Fruit fly (Drosophila melanogaster): ENCODE results near the gene lok.

Gene lok

DNA sequence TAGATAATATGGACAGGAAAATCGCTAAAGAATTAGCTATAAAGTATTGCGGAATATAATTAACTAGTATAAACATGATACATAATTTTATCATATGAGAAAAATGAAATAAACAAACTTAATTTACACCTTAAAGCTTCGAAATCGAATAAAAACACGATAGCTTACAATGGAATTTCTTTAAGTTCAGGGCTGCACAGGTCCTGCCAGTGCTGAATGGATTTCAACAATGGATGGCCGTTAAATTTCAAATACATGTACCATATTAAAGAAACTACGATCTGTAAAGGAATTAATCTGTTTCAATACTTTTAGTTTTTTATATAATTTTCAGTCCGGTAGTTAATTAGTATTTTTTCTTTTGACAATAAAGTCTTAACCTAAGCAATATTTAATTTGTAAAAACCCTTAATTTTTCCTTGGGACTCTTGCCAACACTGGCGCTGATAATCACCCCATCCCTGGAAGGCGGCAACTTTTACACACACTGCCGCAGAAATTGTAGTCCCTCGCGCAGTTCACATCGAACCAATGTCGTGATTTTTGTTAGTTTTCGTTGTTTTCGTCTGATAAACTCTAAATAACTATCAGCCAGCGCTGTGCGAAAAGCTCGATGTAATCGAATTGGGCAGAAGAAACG lies at the start of gene lok, which contains the start of gene barr:
lok (plus strand) TSS at position 405 of the 640 bp plus-strand sequence.
barr (minus strand) TSS at position 353 of the 640 bp plus-strand sequence.
- TF ChIP-seq insv (optimal IDR thresholded peaks at IDR 0.05) (no peak), h (optimal IDR thresholded peaks at IDR 0.05) (no peak), Myc (optimal IDR thresholded peaks at IDR 0.05) (no peak), ttk (optimal IDR thresholded peaks at IDR 0.05) (no peak), Sin3A (optimal IDR thresholded peaks at IDR 0.05) (no peak)

DNA sequence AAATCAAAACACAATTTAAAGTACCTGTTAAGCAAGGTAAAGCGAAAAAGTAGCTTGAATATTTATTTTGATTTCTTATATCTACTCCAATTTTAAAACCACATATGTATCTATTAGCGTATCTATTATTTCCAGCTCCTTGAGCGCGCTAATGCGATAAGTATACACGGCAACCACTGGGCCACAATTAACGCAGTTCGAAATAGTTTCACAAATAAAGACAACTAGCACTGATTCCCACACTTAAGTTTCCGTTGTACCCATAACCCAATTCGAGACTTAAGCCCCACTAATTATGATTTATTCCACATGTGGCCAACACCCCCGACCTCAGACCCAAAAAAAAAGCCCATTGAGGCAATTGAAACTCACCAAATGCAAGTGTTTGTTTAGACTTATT lies 44.8 kb upstream of the lok start:
- TF ChIP-seq ttk (optimal IDR thresholded peaks at IDR 0.05) (no peak), Sin3A (optimal IDR thresholded peaks at IDR 0.05) (no peak), h (optimal IDR thresholded peaks at IDR 0.05) (no peak), psq (optimal IDR thresholded peaks at IDR 0.05) (no peak), insv (optimal IDR thresholded peaks at IDR 0.05) (no peak), Myc (optimal IDR thresholded peaks at IDR 0.05) (no peak)

DNA sequence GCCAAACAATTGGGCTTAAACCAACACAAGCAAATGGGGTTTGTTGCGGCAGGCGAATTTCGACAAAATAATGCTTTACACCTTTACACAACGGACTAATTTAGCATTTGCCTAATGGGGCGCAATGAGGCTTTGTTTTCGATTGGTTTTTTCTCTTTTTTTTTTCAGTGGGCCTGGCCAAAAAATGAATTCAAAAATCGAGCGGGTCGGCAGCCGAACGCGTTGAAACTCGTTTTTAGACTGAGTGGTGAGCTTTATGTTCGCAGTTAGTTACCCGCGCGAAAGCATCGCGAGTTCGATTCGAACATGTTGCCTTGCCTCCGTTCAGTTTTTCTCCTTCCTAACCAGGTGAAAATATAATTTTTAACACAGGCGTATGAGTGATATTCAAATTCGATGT lies 44.2 kb upstream of the lok start, which contains the start of gene CG43861:
CG43861 (minus strand) TSS at position 228 of the 400 bp plus-strand sequence.
- TF ChIP-seq insv (optimal IDR thresholded peaks at IDR 0.05): no peak
- TF ChIP-seq h (optimal IDR thresholded peaks at IDR 0.05): no peak
- no peak for TF ChIP-seq ttk (optimal IDR thresholded peaks at IDR 0.05)
- no peak for TF ChIP-seq psq (optimal IDR thresholded peaks at IDR 0.05)

DNA sequence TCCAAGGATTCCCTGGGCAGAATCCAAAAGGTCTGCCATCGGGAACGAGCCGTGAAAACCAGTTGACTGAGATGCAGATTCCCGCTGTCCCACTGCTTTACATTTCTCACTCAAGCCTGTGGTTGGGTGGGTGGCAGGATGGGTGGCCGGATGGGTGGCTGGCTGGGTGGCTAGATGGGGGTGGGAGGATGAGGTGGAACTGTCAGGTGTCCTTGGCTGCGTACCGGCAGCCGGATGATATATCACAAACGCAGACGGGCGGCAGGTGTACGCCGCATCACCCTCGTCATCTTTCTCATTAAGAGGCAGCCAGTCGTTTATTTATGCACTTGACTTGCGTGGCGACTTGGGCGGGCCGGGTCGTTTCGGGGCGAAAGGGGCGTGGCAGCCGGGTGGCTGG lies 41.1 kb upstream of the lok start:
- no peak for TF ChIP-seq insv (optimal IDR thresholded peaks at IDR 0.05)
- TF ChIP-seq ttk (optimal IDR thresholded peaks at IDR 0.05): no peak
- TF ChIP-seq h (optimal IDR thresholded peaks at IDR 0.05): no peak
- no peak for TF ChIP-seq Sin3A (optimal IDR thresholded peaks at IDR 0.05)
- no peak for TF ChIP-seq Myc (optimal IDR thresholded peaks at IDR 0.05)
- TF ChIP-seq psq (optimal IDR thresholded peaks at IDR 0.05): no peak

DNA sequence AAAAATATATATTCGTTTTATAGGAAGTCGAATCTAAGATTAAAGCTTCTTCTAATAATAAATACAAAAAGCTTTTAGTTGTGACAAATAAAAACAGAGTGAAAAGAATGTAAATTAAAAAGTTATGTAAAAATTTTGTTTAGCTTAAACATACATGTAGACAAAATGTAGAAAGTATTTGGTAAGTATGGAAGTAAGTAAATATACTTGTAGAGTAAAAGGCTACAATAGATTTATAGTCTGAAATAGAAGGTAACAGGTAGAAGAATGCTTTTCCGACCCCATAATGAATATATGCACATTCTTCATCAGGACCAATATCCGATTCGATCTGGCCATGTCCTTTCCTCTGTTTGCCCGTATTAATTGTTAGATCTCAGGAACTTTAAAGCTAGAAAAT lies 36.9 kb upstream of the lok start:
- TF ChIP-seq psq (optimal IDR thresholded peaks at IDR 0.05) (no peak), insv (optimal IDR thresholded peaks at IDR 0.05) (no peak), ttk (optimal IDR thresholded peaks at IDR 0.05) (no peak), h (optimal IDR thresholded peaks at IDR 0.05) (no peak), Sin3A (optimal IDR thresholded peaks at IDR 0.05) (no peak), Myc (optimal IDR thresholded peaks at IDR 0.05) (no peak)

DNA sequence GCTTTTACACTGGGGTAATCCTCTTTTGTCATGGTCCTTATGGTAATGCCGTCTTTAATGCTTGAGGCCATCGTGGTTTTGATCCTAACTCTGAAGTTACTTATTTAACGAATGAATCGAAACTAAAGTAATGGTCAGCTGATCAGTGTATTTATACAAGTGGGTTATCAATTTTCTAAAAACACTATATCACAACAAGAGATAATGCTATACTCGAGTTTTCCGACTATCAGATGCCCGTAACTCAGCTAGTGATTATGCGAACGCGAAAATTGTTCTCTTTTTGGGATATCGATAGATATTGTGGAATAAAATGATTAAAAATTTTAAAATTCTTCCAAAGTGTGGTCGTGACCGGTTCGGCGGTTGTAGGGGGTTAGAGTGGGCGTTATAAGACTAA lies 35.5 kb upstream of the lok start, which contains the start of gene AANATL3:
AANATL3 (minus strand) TSS at position 101 of the 400 bp plus-strand sequence.
- TF ChIP-seq ttk (optimal IDR thresholded peaks at IDR 0.05) (no peak), insv (optimal IDR thresholded peaks at IDR 0.05) (no peak), psq (optimal IDR thresholded peaks at IDR 0.05) (no peak), h (optimal IDR thresholded peaks at IDR 0.05) (no peak), Myc (optimal IDR thresholded peaks at IDR 0.05) (no peak), Sin3A (optimal IDR thresholded peaks at IDR 0.05) (no peak)

DNA sequence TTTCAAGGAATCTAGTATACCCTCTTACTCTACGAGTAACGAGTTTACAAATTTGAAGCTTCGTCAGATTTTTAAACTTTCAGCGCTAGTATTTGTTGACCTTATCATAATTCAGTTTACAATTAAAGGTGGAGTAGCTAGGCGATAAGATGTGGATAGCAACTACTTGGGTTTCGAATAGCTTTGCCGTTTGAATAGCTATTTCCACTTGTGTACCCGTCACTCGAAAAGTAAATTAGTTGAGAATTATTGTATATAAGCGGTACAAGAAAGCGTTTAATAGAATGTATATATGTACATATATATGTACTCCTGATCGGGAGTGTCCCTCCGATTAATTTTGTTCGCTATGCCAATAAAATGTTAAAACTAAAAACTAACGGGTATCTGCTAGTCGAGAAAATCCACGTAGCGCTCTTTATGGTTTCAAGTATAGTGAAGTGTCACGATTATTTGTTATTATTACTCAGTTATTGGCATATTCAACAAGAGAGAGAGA lies 34.8 kb upstream of the lok start:
- TF ChIP-seq psq (optimal IDR thresholded peaks at IDR 0.05): no peak
- no peak for TF ChIP-seq insv (optimal IDR thresholded peaks at IDR 0.05)
- no peak for TF ChIP-seq ttk (optimal IDR thresholded peaks at IDR 0.05)
- TF ChIP-seq Sin3A (optimal IDR thresholded peaks at IDR 0.05): no peak
- TF ChIP-seq h (optimal IDR thresholded peaks at IDR 0.05): no peak
- no peak for TF ChIP-seq Myc (optimal IDR thresholded peaks at IDR 0.05)

DNA sequence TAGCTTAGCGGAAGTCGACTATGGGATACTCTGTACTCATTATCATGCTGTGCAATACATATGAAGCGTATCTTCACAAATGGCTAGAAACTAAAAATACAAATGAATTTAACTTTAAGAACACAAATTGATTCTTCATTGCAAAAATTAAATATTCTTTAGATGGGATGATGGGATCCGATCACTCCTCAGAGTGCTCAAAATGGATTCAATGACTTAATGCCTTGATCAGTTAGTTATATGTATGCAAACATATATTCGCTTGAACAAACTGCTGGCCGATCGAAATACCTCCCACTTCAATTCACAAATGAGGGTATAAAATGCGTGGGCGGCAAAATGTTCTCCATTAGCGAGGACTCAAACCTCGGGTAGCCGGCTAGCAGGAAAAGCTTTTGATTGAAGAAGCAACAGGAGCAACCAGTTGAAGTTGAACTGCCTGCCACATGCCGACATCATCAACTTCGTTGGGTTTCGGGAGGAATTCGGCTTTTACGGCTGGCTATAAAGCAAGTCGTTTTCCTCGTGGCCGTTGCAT lies 33.8 kb upstream of the lok start, which contains the start of gene sNPF:
sNPF (plus strand) TSS at position 534 of the 538 bp plus-strand sequence.
- TF ChIP-seq h (optimal IDR thresholded peaks at IDR 0.05) (no peak), insv (optimal IDR thresholded peaks at IDR 0.05) (no peak)

DNA sequence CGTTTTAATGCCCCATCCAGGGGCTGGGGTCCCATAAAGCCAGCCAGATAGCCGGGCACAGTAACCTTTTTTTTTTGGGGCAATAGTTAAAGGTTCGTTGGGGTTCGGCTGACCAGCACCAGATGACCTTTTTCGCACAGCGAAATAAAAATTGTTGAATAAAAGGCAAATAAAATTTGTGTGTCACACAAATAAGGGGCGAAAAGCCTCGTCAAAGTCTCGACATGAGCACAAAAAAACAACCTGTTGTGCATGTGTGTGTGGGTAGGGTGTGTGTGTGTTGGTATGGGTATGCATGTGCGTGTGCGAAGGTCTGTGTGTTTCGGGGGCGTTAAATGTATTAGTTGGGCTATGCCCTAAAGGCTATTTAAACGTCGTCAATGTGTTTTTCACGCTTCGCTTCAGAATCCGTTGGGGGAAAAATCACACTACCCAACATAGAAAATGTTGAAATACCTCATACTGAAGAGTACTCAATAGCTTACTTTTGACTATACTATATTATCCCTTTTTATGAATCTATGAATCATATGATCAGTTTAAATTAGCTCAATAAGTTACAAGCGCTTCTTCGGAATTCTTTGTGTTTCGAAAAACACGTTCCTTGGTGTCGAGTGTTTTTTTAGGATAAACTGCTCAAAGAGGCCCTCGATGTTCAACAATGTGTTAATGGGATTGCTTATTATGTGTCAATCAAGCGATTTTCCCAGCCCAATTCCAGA lies 9.9 kb upstream of the lok start:
- TF ChIP-seq psq (optimal IDR thresholded peaks at IDR 0.05) (no peak), ttk (optimal IDR thresholded peaks at IDR 0.05) (no peak), Myc (optimal IDR thresholded peaks at IDR 0.05) (no peak), h (optimal IDR thresholded peaks at IDR 0.05) (no peak), Sin3A (optimal IDR thresholded peaks at IDR 0.05) (no peak), insv (optimal IDR thresholded peaks at IDR 0.05) (no peak)

DNA sequence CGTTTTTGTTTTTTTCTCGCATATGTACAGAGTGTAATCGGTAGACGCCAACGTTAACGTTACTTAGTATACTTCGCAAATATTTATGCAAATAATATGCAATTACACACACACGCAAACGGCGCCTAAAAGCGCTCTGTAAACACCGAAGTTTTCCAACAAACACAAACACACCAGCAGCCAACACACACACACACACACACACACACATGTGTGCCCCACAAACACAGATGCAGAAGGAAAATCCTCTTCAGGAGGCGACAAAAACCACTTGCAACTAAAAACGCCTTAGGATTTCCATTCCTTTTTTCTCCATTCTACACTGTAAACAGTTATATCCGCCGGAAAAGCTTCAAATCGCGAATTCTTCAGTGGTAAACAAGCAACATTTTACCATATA lies 3.8 kb upstream of the lok start:
- TF ChIP-seq Myc (optimal IDR thresholded peaks at IDR 0.05): no peak
- TF ChIP-seq Sin3A (optimal IDR thresholded peaks at IDR 0.05): no peak
- no peak for TF ChIP-seq insv (optimal IDR thresholded peaks at IDR 0.05)
- no peak for TF ChIP-seq ttk (optimal IDR thresholded peaks at IDR 0.05)
- no peak for TF ChIP-seq psq (optimal IDR thresholded peaks at IDR 0.05)
- TF ChIP-seq h (optimal IDR thresholded peaks at IDR 0.05): no peak

DNA sequence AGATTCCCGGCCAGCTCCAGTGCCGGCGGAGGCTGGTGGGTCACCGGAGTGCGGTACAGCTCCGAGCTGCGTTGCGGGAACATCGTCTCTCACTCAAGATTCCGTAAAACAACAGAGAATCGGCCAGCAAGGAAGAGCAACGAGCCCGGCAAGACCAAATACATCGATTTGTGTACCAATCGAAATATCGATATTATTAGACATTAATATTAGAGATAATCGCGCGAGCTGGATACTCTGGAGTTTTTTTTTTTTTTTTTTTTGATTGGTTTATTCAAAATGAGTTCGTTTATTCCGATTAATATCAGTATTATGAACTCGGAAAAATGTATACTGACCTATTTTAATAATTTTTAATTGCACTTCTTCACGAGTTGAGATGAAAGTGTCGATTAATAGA lies 4.3 kb downstream of the lok start, which contains the start of gene vls:
vls (minus strand) TSS at position 164 of the 400 bp plus-strand sequence.
- TF ChIP-seq h (optimal IDR thresholded peaks at IDR 0.05) (no peak), psq (optimal IDR thresholded peaks at IDR 0.05) (no peak), ttk (optimal IDR thresholded peaks at IDR 0.05) (no peak), Myc (optimal IDR thresholded peaks at IDR 0.05) (no peak), insv (optimal IDR thresholded peaks at IDR 0.05) (no peak), Sin3A (optimal IDR thresholded peaks at IDR 0.05) (no peak)

DNA sequence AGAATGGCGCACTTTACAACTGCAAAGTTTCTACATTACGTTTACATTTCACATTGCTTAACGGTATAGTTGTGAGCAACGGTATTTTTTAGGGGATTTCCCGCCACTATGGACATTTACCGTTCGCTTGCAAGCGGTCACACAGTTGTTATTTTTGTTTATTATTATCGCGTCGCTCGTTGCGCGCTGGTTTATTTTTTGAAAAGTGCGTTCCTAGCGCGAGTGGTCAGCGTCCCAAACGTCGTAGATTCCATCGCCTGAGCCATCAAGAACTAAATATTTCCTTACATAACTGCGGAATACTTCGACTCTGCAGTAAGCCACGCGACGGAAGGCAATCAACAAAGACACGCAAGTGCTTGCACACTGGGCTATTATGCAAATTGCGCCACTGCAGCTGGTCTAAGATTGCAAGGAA lies 5.0 kb downstream of the lok start, which contains the start of gene bwa:
bwa (plus strand) TSS at position 159 of the 418 bp plus-strand sequence.
- TF ChIP-seq Sin3A (optimal IDR thresholded peaks at IDR 0.05) (no peak), insv (optimal IDR thresholded peaks at IDR 0.05) (no peak), h (optimal IDR thresholded peaks at IDR 0.05) (no peak)
